Worm (Caenorhabditis elegans) whole organism, L4 larva: ENCODE results near the gene grd-8.

Source experiments
- D1046.2 ChIP-seq: fragments of 200-800 bp; sonication (Bioruptor generic); IDR thresholded peaks from 2 replicates; pipeline ENCODE4 v1.3.6; 2022; ENCODE audit warnings: missing genetic modification characterization, missing compliant biosample characterization
- F10B5.3 ChIP-seq: sonication (generic microtip); optimal IDR thresholded peaks from 2 replicates; lab custom pipeline; 2016; ENCODE audit warnings: mild to moderate bottlenecking, missing genetic modification characterization, missing compliant biosample characterization
- F37D6.2 ChIP-seq: sonication (generic microtip); optimal IDR thresholded peaks from 2 replicates; lab custom pipeline; 2016; ENCODE audit warnings: mild to moderate bottlenecking, missing genetic modification characterization, missing compliant biosample characterization
- F44E2.7 ChIP-seq: fragments of 200-800 bp; sonication (Bioruptor generic); IDR thresholded peaks from 2 replicates; pipeline ENCODE4 v2.1.2; 2022; ENCODE audit warnings: missing genetic modification characterization, missing compliant biosample characterization
- F49E8.2 ChIP-seq: sonication (generic microtip); optimal IDR thresholded peaks from 2 replicates; lab custom pipeline; 2016; ENCODE audit warnings: missing compliant biosample characterization, mild to moderate bottlenecking, missing genetic modification characterization, borderline replicate concordance
- R02D3.7 ChIP-seq: fragments of 150-350 bp; sonication (generic microtip); optimal IDR thresholded peaks from 3 replicates; lab custom pipeline; 2014; ENCODE audit warnings: missing biosample characterization, missing genetic modification characterization
- Y105C5A.15 ChIP-seq: fragments of 200-800 bp; sonication (Bioruptor generic); IDR thresholded peaks from 2 replicates; pipeline ENCODE4 v1.3.6; 2022; ENCODE audit warnings: missing genetic modification characterization, missing compliant biosample characterization
- Y48G9A.11 ChIP-seq: fragments of 200-800 bp; sonication (Bioruptor generic); IDR thresholded peaks from 2 replicates; pipeline ENCODE4 v1.3.6; 2022; ENCODE audit warnings: missing genetic modification reagents, missing genetic modification characterization, missing compliant biosample characterization
- ZK337.2 ChIP-seq: fragments of 200-800 bp; sonication (Bioruptor generic); IDR thresholded peaks from 2 replicates; pipeline ENCODE4 v1.3.6; 2022; ENCODE audit warnings: missing genetic modification reagents, missing genetic modification characterization, missing compliant biosample characterization
- ama-1 ChIP-seq: fragments of 150-350 bp; optimal IDR thresholded peaks from 2 replicates; lab custom pipeline; 2014; ENCODE audit warnings: inconsistent platforms, mixed read lengths
- ceh-44 ChIP-seq: fragments of 200-800 bp; sonication (Bioruptor generic); IDR thresholded peaks from 2 replicates; pipeline ENCODE4 v1.3.6; 2022; ENCODE audit warnings: missing genetic modification reagents, missing genetic modification characterization, missing compliant biosample characterization
- daf-16 ChIP-seq, 3 experiments: sonication (generic microtip); optimal IDR thresholded peaks; 2 replicates each; lab custom pipeline; 2016 to 2017; ENCODE audit warnings: missing genetic modification characterization in 3 of 3, missing genetic modification reagents in 3 of 3, mild to moderate bottlenecking in 2 of 3, missing compliant biosample characterization in 2 of 3, missing biosample characterization in 1 of 3, moderate library complexity in 1 of 3
- dve-1 ChIP-seq: sonication (generic microtip); optimal IDR thresholded peaks from 2 replicates; lab custom pipeline; 2017; ENCODE audit warnings: antibody characterized with exemption, mild to moderate bottlenecking, missing genetic modification characterization, missing compliant biosample characterization; ENCODE audit not compliant: insufficient read depth
- egl-27 ChIP-seq: sonication (generic microtip); optimal IDR thresholded peaks from 3 replicates; lab custom pipeline; 2017; ENCODE audit warnings: missing biosample characterization, missing genetic modification reagents, missing genetic modification characterization
- fos-1 ChIP-seq: fragments of 150-350 bp; optimal IDR thresholded peaks from 2 replicates; lab custom pipeline; 2014; ENCODE audit warnings: missing biosample characterization, missing genetic modification characterization
- hif-1 ChIP-seq, 2 experiments: sonication (generic microtip); optimal IDR thresholded peaks; 2 replicates each; lab custom pipeline; 2016 to 2017; ENCODE audit warnings: missing compliant biosample characterization in 2 of 2, missing genetic modification characterization in 2 of 2, missing genetic modification reagents in 2 of 2, missing genotype in 2 of 2, mild to moderate bottlenecking in 1 of 2
- hlh-11 ChIP-seq: fragments of 200-800 bp; sonication (Bioruptor generic); optimal IDR thresholded peaks from 2 replicates; lab custom pipeline; 2018; ENCODE audit warnings: mild to moderate bottlenecking, missing genetic modification characterization, missing compliant biosample characterization
- hlh-30 ChIP-seq: sonication (generic microtip); optimal IDR thresholded peaks from 2 replicates; lab custom pipeline; 2017; ENCODE audit warnings: antibody characterized with exemption, mild to moderate bottlenecking, missing genetic modification characterization, missing compliant biosample characterization; ENCODE audit not compliant: insufficient read depth
- jun-1 ChIP-seq: fragments of 150-350 bp; optimal IDR thresholded peaks from 2 replicates; lab custom pipeline; 2014; ENCODE audit warnings: missing biosample characterization, missing genetic modification reagents, missing genetic modification characterization
- lin-15B ChIP-seq: fragments of 150-350 bp; sonication (generic microtip); optimal IDR thresholded peaks from 3 replicates; lab custom pipeline; 2014; ENCODE audit warnings: missing biosample characterization, missing genetic modification characterization
- lin-38 ChIP-seq: fragments of 200-800 bp; sonication (Bioruptor generic); IDR thresholded peaks from 2 replicates; pipeline ENCODE4 v1.3.6; 2022; ENCODE audit warnings: missing genetic modification reagents, missing genetic modification characterization, missing compliant biosample characterization
- lin-39 ChIP-seq: fragments of 150-350 bp; optimal IDR thresholded peaks from 2 replicates; lab custom pipeline; 2014; ENCODE audit warnings: missing biosample characterization, missing genetic modification reagents, missing genetic modification characterization
- lsy-2 ChIP-seq, 2 experiments: fragments of 150-350 bp in 1 of 2; sonication (generic microtip) in 1 of 2; optimal IDR thresholded peaks; 2 replicates each; lab custom pipeline; 2014 to 2017; ENCODE audit warnings: missing biosample characterization in 2 of 2, missing genetic modification characterization in 2 of 2
- madf-5 ChIP-seq, 2 experiments: fragments of 200-800 bp; sonication (Bioruptor generic); IDR thresholded peaks; 2 replicates each; pipeline ENCODE4 v1.3.6; 2022; ENCODE audit warnings: missing compliant biosample characterization in 2 of 2, missing genetic modification characterization in 2 of 2
- mdl-1 ChIP-seq, 2 experiments: fragments of 150-350 bp in 1 of 2; sonication (generic microtip) in 1 of 2; optimal IDR thresholded peaks; 2 replicates each; lab custom pipeline; 2014 to 2017; ENCODE audit warnings: missing biosample characterization in 2 of 2, missing genetic modification characterization in 2 of 2
- mep-1 ChIP-seq: fragments of 150-350 bp; sonication (generic microtip); optimal IDR thresholded peaks from 3 replicates; lab custom pipeline; 2014; ENCODE audit warnings: missing biosample characterization, missing genetic modification characterization
- mes-2 ChIP-seq: sonication (generic microtip); optimal IDR thresholded peaks from 2 replicates; lab custom pipeline; 2016; ENCODE audit warnings: missing genotype, mild to moderate bottlenecking, missing genetic modification characterization, missing compliant biosample characterization; ENCODE audit not compliant: poor library complexity, severe bottlenecking
- mxl-3 ChIP-seq: fragments of 200-800 bp; sonication (Bioruptor generic); optimal IDR thresholded peaks from 2 replicates; lab custom pipeline; 2018; ENCODE audit warnings: mild to moderate bottlenecking, missing genetic modification characterization, missing compliant biosample characterization
- nhr-102 ChIP-seq: sonication (generic microtip); optimal IDR thresholded peaks from 2 replicates; lab custom pipeline; 2016; ENCODE audit warnings: mild to moderate bottlenecking, missing genetic modification characterization, moderate library complexity, missing compliant biosample characterization
- nhr-111 ChIP-seq: fragments of 200-800 bp; sonication (Bioruptor generic); optimal IDR thresholded peaks from 2 replicates; lab custom pipeline; 2018; ENCODE audit warnings: mild to moderate bottlenecking, missing genetic modification characterization, missing compliant biosample characterization
- nhr-28 ChIP-seq: fragments of 150-350 bp; optimal IDR thresholded peaks from 2 replicates; lab custom pipeline; 2014; ENCODE audit warnings: missing biosample characterization, missing genetic modification characterization
- nhr-48 ChIP-seq: sonication (generic microtip); optimal IDR thresholded peaks from 2 replicates; lab custom pipeline; 2016; ENCODE audit warnings: mild to moderate bottlenecking, missing genetic modification characterization, missing compliant biosample characterization
- nhr-76 ChIP-seq: fragments of 150-350 bp; optimal IDR thresholded peaks from 2 replicates; lab custom pipeline; 2014; ENCODE audit warnings: missing biosample characterization, missing genetic modification characterization
- nhr-77 ChIP-seq: fragments of 150-350 bp; optimal IDR thresholded peaks from 2 replicates; lab custom pipeline; 2014; ENCODE audit warnings: missing biosample characterization, missing genetic modification characterization
- pha-4 ChIP-seq, 2 experiments: fragments of 150-350 bp in 1 of 2; fragments of 200-800 bp in 1 of 2; sonication (Bioruptor generic) in 1 of 2; IDR thresholded peaks in 1 of 2; optimal IDR thresholded peaks in 1 of 2; 2 replicates each; pipeline versions ENCODE4 v1.3.6 to Lab custom; 2014 to 2022; ENCODE audit warnings: missing genetic modification characterization in 2 of 2, missing genetic modification reagents in 2 of 2, missing biosample characterization in 1 of 2, missing compliant biosample characterization in 1 of 2
- pqm-1 ChIP-seq: sonication (generic microtip); optimal IDR thresholded peaks from 2 replicates; lab custom pipeline; 2017; ENCODE audit warnings: missing biosample characterization, missing genetic modification characterization
- saeg-2 ChIP-seq: fragments of 200-800 bp; sonication (Bioruptor generic); IDR thresholded peaks from 2 replicates; pipeline ENCODE4 v1.3.6; 2022; ENCODE audit warnings: missing genetic modification reagents, missing genetic modification characterization, missing compliant biosample characterization
- set-16 ChIP-seq: fragments of 200-800 bp; sonication (Bioruptor generic); IDR thresholded peaks from 2 replicates; pipeline ENCODE4 v1.3.6; 2022; ENCODE audit warnings: missing genetic modification reagents, missing genetic modification characterization, missing compliant biosample characterization
- snpc-4 ChIP-seq: fragments of 150-350 bp; optimal IDR thresholded peaks from 2 replicates; lab custom pipeline; 2014; ENCODE audit warnings: missing biosample characterization, missing genetic modification characterization
- tra-1 ChIP-seq: fragments of 200-800 bp; sonication (Bioruptor generic); IDR thresholded peaks from 2 replicates; pipeline ENCODE4 v1.3.6; 2022; ENCODE audit warnings: missing genetic modification reagents, missing genetic modification characterization, missing compliant biosample characterization
- vab-7 ChIP-seq: fragments of 200-800 bp; sonication (Bioruptor generic); IDR thresholded peaks from 2 replicates; pipeline ENCODE4 v1.3.6; 2022; ENCODE audit warnings: missing genetic modification reagents, missing genetic modification characterization, missing compliant biosample characterization
- zag-1 ChIP-seq: fragments of 150-350 bp; optimal IDR thresholded peaks from 2 replicates; lab custom pipeline; 2014; ENCODE audit warnings: missing biosample characterization, missing genetic modification characterization
- zfp-3 ChIP-seq: fragments of 200-800 bp; sonication (Bioruptor generic); conservative IDR thresholded peaks from 2 replicates; pipeline ENCODE4 v1.3.6; 2022; ENCODE audit warnings: missing genetic modification reagents, missing genetic modification characterization, missing compliant biosample characterization
- zip-11 ChIP-seq: fragments of 200-800 bp; sonication (Bioruptor generic); IDR thresholded peaks from 2 replicates; pipeline ENCODE4 v1.3.6; 2022; ENCODE audit warnings: missing genetic modification characterization, missing compliant biosample characterization

Gene grd-8

ce11 chrV:7820270-7820669, 22.1 kb upstream of the grd-8 start, which contains the start of gene lbp-4 (continued):
- TF ChIP-seq Y48G9A.11 (GFP tag; lab: Robert Waterston, UW), result no peak
- no peak for TF ChIP-seq dve-1
- TF ChIP-seq F44E2.7 (GFP tag; lab: Robert Waterston, UW), result no peak
- TF ChIP-seq mdl-1 (tag; optimal IDR thresholded peaks at IDR 0.05; lab: Kevin White, UChicago), result no peak
- TF ChIP-seq daf-16 (GFP tag; optimal IDR thresholded peaks at IDR 0.05; lab: Kevin White, UChicago), result no peak
- TF ChIP-seq daf-16 (tag; optimal IDR thresholded peaks at IDR 0.05; lab: Kevin White, UChicago), result no peak
- no peak for TF ChIP-seq zfp-3
- no peak for TF ChIP-seq egl-27
- no peak for TF ChIP-seq F49E8.2 (tag; lab: Kevin White, UChicago)
- TF ChIP-seq lin-38 (GFP tag; lab: Robert Waterston, UW), result peak; percentile 88
- TF ChIP-seq lsy-2 (tag; optimal IDR thresholded peaks at IDR 0.05; lab: Kevin White, UChicago), result peak in 1 of 2 experiments; percentile 64
- no peak for TF ChIP-seq jun-1 (tag; lab: Kevin White, UChicago)
- no peak for TF ChIP-seq hlh-30 (tag; lab: Kevin White, UChicago)
- TF ChIP-seq madf-5 (GFP tag; IDR thresholded peaks at IDR 0.05; lab: Robert Waterston, UW), result no peak
- TF ChIP-seq hlh-11 (tag; lab: Kevin White, UChicago), result peak; percentile 8
- TF ChIP-seq saeg-2 (GFP tag; lab: Robert Waterston, UW), result no peak
- TF ChIP-seq nhr-102 (tag; lab: Kevin White, UChicago), result no peak
- peak; percentile 89 for TF ChIP-seq mes-2 (tag; lab: Kevin White, UChicago)
- no peak for TF ChIP-seq tra-1 (GFP tag; lab: Robert Waterston, UW)
- TF ChIP-seq hif-1 (tag; optimal IDR thresholded peaks at IDR 0.05; lab: Kevin White, UChicago), result peak in 1 of 2 experiments; percentile 46
- TF ChIP-seq fos-1 (tag; lab: Kevin White, UChicago), result no peak
- TF ChIP-seq zag-1 (tag; lab: Kevin White, UChicago), result no peak
- peak; percentile 32 for TF ChIP-seq nhr-28 (tag; lab: Kevin White, UChicago)
- TF ChIP-seq R02D3.7 (tag; lab: Kevin White, UChicago), result no peak
- no peak for TF ChIP-seq nhr-48 (tag; lab: Kevin White, UChicago)
- TF ChIP-seq mep-1 (tag; lab: Kevin White, UChicago), result peak; percentile 61
- no peak for TF ChIP-seq F37D6.2 (tag; lab: Kevin White, UChicago)
- TF ChIP-seq lin-39 (tag; lab: Kevin White, UChicago), result no peak
- no peak for TF ChIP-seq snpc-4
- TF ChIP-seq nhr-111, result no peak
- TF ChIP-seq pha-4 (GFP tag; IDR thresholded peaks at IDR 0.05; lab: Robert Waterston, UW), result no peak
- TF ChIP-seq pha-4 (tag; optimal IDR thresholded peaks at IDR 0.05; lab: Kevin White, UChicago), result no peak
- TF ChIP-seq ZK337.2 (GFP tag; lab: Robert Waterston, UW), result no peak
- no peak for TF ChIP-seq Y105C5A.15
- no peak for TF ChIP-seq lin-15B (tag; lab: Kevin White, UChicago)
- no peak for TF ChIP-seq ama-1
- peak; percentile 56 for TF ChIP-seq pqm-1 (tag; lab: Kevin White, UChicago)
- TF ChIP-seq vab-7 (GFP tag; lab: Robert Waterston, UW), result no peak
- TF ChIP-seq nhr-77 (tag; lab: Kevin White, UChicago), result peak; percentile 57
- no peak for TF ChIP-seq mxl-3
- no peak for TF ChIP-seq ceh-44
- TF ChIP-seq F10B5.3, result no peak
- TF ChIP-seq set-16, result no peak
- no peak for TF ChIP-seq nhr-76 (tag; lab: Kevin White, UChicago)
- no peak for TF ChIP-seq D1046.2 (GFP tag; lab: Robert Waterston, UW)
- no peak for TF ChIP-seq zip-11 (GFP tag; lab: Robert Waterston, UW)
